Fruit fly (Drosophila melanogaster) whole organism, embryonic: ENCODE results near the gene Mer.

Source experiments
- Antp ChIP-seq: fragments of 200-800 bp; sonication (Bioruptor generic); optimal IDR thresholded peaks from 3 replicates; lab custom pipeline; 2016; ENCODE audit warnings: missing biosample characterization, missing genetic modification characterization
- CG10959 ChIP-seq: fragments of 200-800 bp; sonication (Bioruptor generic); IDR thresholded peaks from 2 replicates; pipeline ENCODE4 v1.3.6; 2022; ENCODE audit warnings: missing biosample characterization, missing genetic modification characterization
- CG11085 ChIP-seq: fragments of 200-800 bp; sonication (Bioruptor generic); IDR thresholded peaks from 2 replicates; pipeline ENCODE4 v1.3.6; 2022; ENCODE audit warnings: missing biosample characterization, missing genetic modification characterization
- CG11093 ChIP-seq: fragments of 200-800 bp; sonication (Bioruptor generic); IDR thresholded peaks from 3 replicates; pipeline ENCODE4 v1.3.6; 2022; ENCODE audit warnings: missing biosample characterization, missing genetic modification characterization
- CG15269 ChIP-seq: fragments of 200-800 bp; sonication (Bioruptor generic); optimal IDR thresholded peaks from 2 replicates; lab custom pipeline; 2018; ENCODE audit warnings: missing biosample characterization, mild to moderate bottlenecking, missing genetic modification characterization, moderate library complexity
- CG1647 ChIP-seq: fragments of 200-800 bp; sonication (Bioruptor generic); optimal IDR thresholded peaks from 3 replicates; lab custom pipeline; 2016; ENCODE audit warnings: missing biosample characterization, missing genetic modification characterization
- CG16813 ChIP-seq: fragments of 200-800 bp; sonication (Bioruptor generic); IDR thresholded peaks from 3 replicates; pipeline ENCODE4 v1.3.6; 2022; ENCODE audit warnings: missing biosample characterization, missing genetic modification characterization; ENCODE audit not compliant: partially characterized antibody
- CG18476 ChIP-seq: fragments of 200-800 bp; sonication (Bioruptor generic); optimal IDR thresholded peaks from 2 replicates; lab custom pipeline; 2016; ENCODE audit warnings: missing biosample characterization, mild to moderate bottlenecking, missing genetic modification characterization
- CG32772 ChIP-seq: fragments of 200-800 bp; sonication (Bioruptor generic); IDR thresholded peaks from 2 replicates; pipeline ENCODE4 v1.3.6; 2022; ENCODE audit warnings: missing biosample characterization, missing genetic modification characterization
- CG34224 ChIP-seq: fragments of 200-800 bp; sonication (Bioruptor generic); IDR thresholded peaks from 3 replicates; pipeline ENCODE4 v1.3.6; 2022; ENCODE audit warnings: missing biosample characterization, missing genetic modification characterization; ENCODE audit not compliant: partially characterized antibody
- CG6765 ChIP-seq: fragments of 200-800 bp; sonication (Bioruptor generic); optimal IDR thresholded peaks from 3 replicates; lab custom pipeline; 2017; ENCODE audit warnings: missing biosample characterization, mild to moderate bottlenecking, missing genetic modification characterization
- CG6791 ChIP-seq: fragments of 200-800 bp; sonication (Bioruptor generic); IDR thresholded peaks from 3 replicates; pipeline ENCODE4 v1.3.6; 2022; ENCODE audit warnings: missing biosample characterization, missing genetic modification characterization; ENCODE audit not compliant: partially characterized antibody
- CG8290 ChIP-seq, 3 experiments: fragments of 200-800 bp; sonication (Bioruptor generic); optimal IDR thresholded peaks; 2 replicates each; lab custom pipeline; 2016 to 2019; ENCODE audit warnings: missing biosample characterization in 3 of 3, missing genetic modification characterization in 3 of 3, mild to moderate bottlenecking in 2 of 3, moderate library complexity in 1 of 3
- Dad ChIP-seq: fragments of 200-800 bp; sonication (Bioruptor generic); optimal IDR thresholded peaks from 3 replicates; lab custom pipeline; 2016; ENCODE audit warnings: missing biosample characterization, missing genetic modification characterization
- Dek ChIP-seq: fragments of 200-800 bp; sonication (Bioruptor generic); optimal IDR thresholded peaks from 3 replicates; lab custom pipeline; 2019; ENCODE audit warnings: missing biosample characterization, mild to moderate bottlenecking, missing genetic modification characterization, moderate library complexity
- Dll ChIP-seq: fragments of 200-800 bp; sonication (Bioruptor generic); IDR thresholded peaks from 4 replicates; pipeline ENCODE4 v1.3.6; 2022; ENCODE audit warnings: missing biosample characterization, missing genetic modification characterization; ENCODE audit not compliant: partially characterized antibody
- Doc3 ChIP-seq: fragments of 200-800 bp; sonication (Bioruptor generic); IDR thresholded peaks from 3 replicates; pipeline ENCODE4 v1.3.6; 2022; ENCODE audit warnings: missing biosample characterization, missing genetic modification characterization; ENCODE audit not compliant: partially characterized antibody
- Dp ChIP-seq: fragments of 200-800 bp; sonication (Bioruptor generic); optimal IDR thresholded peaks from 2 replicates; lab custom pipeline; 2018; ENCODE audit warnings: missing biosample characterization, mild to moderate bottlenecking, missing genetic modification characterization, moderate library complexity
- Dref ChIP-seq: fragments of 200-800 bp; sonication (Bioruptor generic); IDR thresholded peaks from 2 replicates; pipeline ENCODE4 v1.3.6; 2022; ENCODE audit warnings: missing biosample characterization, missing genetic modification characterization
- E2f2 ChIP-seq: fragments of 200-800 bp; sonication (Bioruptor generic); IDR thresholded peaks from 2 replicates; pipeline ENCODE4 v1.3.6; 2022; ENCODE audit warnings: missing biosample characterization, missing genetic modification characterization
- Hmr ChIP-seq: fragments of 200-800 bp; sonication (Bioruptor generic); optimal IDR thresholded peaks from 3 replicates; lab custom pipeline; 2017; ENCODE audit warnings: mild to moderate bottlenecking, missing biosample characterization, missing genetic modification reagents, missing genetic modification characterization
- Lhr ChIP-seq: fragments of 200-800 bp; sonication (Bioruptor generic); optimal IDR thresholded peaks from 3 replicates; lab custom pipeline; 2017; ENCODE audit warnings: mild to moderate bottlenecking, missing biosample characterization, missing genetic modification reagents, missing genetic modification characterization
- MESR4 ChIP-seq: fragments of 200-800 bp; sonication (Bioruptor generic); optimal IDR thresholded peaks from 2 replicates; lab custom pipeline; 2018; ENCODE audit warnings: missing biosample characterization, mild to moderate bottlenecking, missing genetic modification characterization, moderate library complexity
- Optix ChIP-seq: fragments of 200-800 bp; sonication (Bioruptor generic); IDR thresholded peaks from 3 replicates; pipeline ENCODE4 v1.3.6; 2022; ENCODE audit warnings: missing biosample characterization, missing genetic modification characterization
- Sin3A ChIP-seq: fragments of >200 bp; optimal IDR thresholded peaks from 2 replicates; lab custom pipeline; 2018
- Sox100B ChIP-seq: fragments of 200-800 bp; sonication (Bioruptor generic); optimal IDR thresholded peaks from 3 replicates; lab custom pipeline; 2018; ENCODE audit warnings: missing biosample characterization, mild to moderate bottlenecking, missing genetic modification characterization
- Spps ChIP-seq: fragments of 200-800 bp; sonication (Bioruptor generic); optimal IDR thresholded peaks from 2 replicates; lab custom pipeline; 2018; ENCODE audit warnings: missing biosample characterization, mild to moderate bottlenecking, missing genetic modification characterization
- Ssrp ChIP-seq: fragments of 200-800 bp; sonication (Bioruptor generic); optimal IDR thresholded peaks from 2 replicates; lab custom pipeline; 2018; ENCODE audit warnings: missing biosample characterization, mild to moderate bottlenecking, missing genetic modification characterization, moderate library complexity
- Stat92E ChIP-seq, 3 experiments: fragments of >200 bp in 2 of 3; fragments of 200-800 bp in 1 of 3; sonication (Bioruptor generic) in 1 of 3; optimal IDR thresholded peaks; 2 replicates each; lab custom pipeline; 2017 to 2019; ENCODE audit warnings: missing biosample characterization in 3 of 3, missing genetic modification characterization in 3 of 3, mild to moderate bottlenecking in 1 of 3, moderate library complexity in 1 of 3
- YL-1 ChIP-seq: fragments of 200-800 bp; sonication (Bioruptor generic); optimal IDR thresholded peaks from 3 replicates; lab custom pipeline; 2017; ENCODE audit warnings: missing biosample characterization, mild to moderate bottlenecking, missing genetic modification characterization
- ab ChIP-seq: fragments of 200-800 bp; sonication (Bioruptor generic); optimal IDR thresholded peaks from 2 replicates; lab custom pipeline; 2016; ENCODE audit warnings: missing biosample characterization, missing genetic modification characterization
- ac ChIP-seq: fragments of 200-800 bp; sonication (Bioruptor generic); optimal IDR thresholded peaks from 3 replicates; lab custom pipeline; 2017; ENCODE audit warnings: missing biosample characterization, mild to moderate bottlenecking, missing genetic modification characterization
- chn ChIP-seq: fragments of 200-800 bp; sonication (Bioruptor generic); optimal IDR thresholded peaks from 2 replicates; lab custom pipeline; 2016; ENCODE audit warnings: missing biosample characterization, missing genetic modification characterization
- fd3F ChIP-seq: fragments of 200-800 bp; sonication (Bioruptor generic); optimal IDR thresholded peaks from 2 replicates; lab custom pipeline; 2018; ENCODE audit warnings: missing biosample characterization, mild to moderate bottlenecking, missing genetic modification characterization, moderate library complexity
- gce ChIP-seq: fragments of 200-800 bp; sonication (Bioruptor generic); IDR thresholded peaks from 3 replicates; pipeline ENCODE4 v1.3.6; 2022; ENCODE audit warnings: missing biosample characterization, missing genetic modification characterization
- hb ChIP-seq: fragments of 200-800 bp; sonication (Bioruptor generic); IDR thresholded peaks from 3 replicates; pipeline ENCODE4 v1.3.6; 2022; ENCODE audit warnings: missing biosample characterization, missing genetic modification characterization; ENCODE audit not compliant: partially characterized antibody
- hth ChIP-seq: fragments of >200 bp; optimal IDR thresholded peaks from 2 replicates; lab custom pipeline; 2017; ENCODE audit warnings: inconsistent platforms
- kah ChIP-seq: fragments of 200-800 bp; sonication (Bioruptor generic); optimal IDR thresholded peaks from 2 replicates; lab custom pipeline; 2018; ENCODE audit warnings: missing biosample characterization, mild to moderate bottlenecking, missing genetic modification characterization
- kni ChIP-seq: fragments of 200-800 bp; sonication (Bioruptor generic); optimal IDR thresholded peaks from 3 replicates; lab custom pipeline; 2017; ENCODE audit warnings: mild to moderate bottlenecking, missing biosample characterization, missing genetic modification reagents, missing genetic modification characterization
- lola ChIP-seq, 3 experiments: fragments of >200 bp in 2 of 3; fragments of 200-800 bp in 1 of 3; sonication (Bioruptor generic) in 1 of 3; optimal IDR thresholded peaks; 2 replicates each; lab custom pipeline; 2017 to 2019; ENCODE audit warnings: missing biosample characterization in 3 of 3, missing genetic modification characterization in 3 of 3, mild to moderate bottlenecking in 1 of 3, moderate library complexity in 1 of 3
- lov ChIP-seq, 2 experiments: fragments of 200-800 bp in 1 of 2; fragments of >200 bp in 1 of 2; sonication (Bioruptor generic) in 1 of 2; IDR thresholded peaks in 1 of 2; optimal IDR thresholded peaks in 1 of 2; 2 replicates in 1 of 2; 3 replicates in 1 of 2; pipeline versions ENCODE4 v1.3.6 to Lab custom; 2017 to 2022; ENCODE audit warnings: missing biosample characterization in 1 of 2, missing genetic modification characterization in 1 of 2
- nau ChIP-seq: fragments of 200-800 bp; sonication (Bioruptor generic); optimal IDR thresholded peaks from 3 replicates; lab custom pipeline; 2017; ENCODE audit warnings: missing biosample characterization, mild to moderate bottlenecking, missing genetic modification characterization, missing genetic modification reagents
- onecut ChIP-seq: fragments of 200-800 bp; sonication (Bioruptor generic); IDR thresholded peaks from 2 replicates; pipeline ENCODE4 v1.3.6; 2022; ENCODE audit warnings: missing biosample characterization, missing genetic modification characterization
- ranshi ChIP-seq: fragments of 200-800 bp; sonication (Bioruptor generic); IDR thresholded peaks from 2 replicates; pipeline ENCODE4 v1.3.6; 2022; ENCODE audit warnings: missing biosample characterization, missing genetic modification characterization
- sna ChIP-seq: fragments of 200-800 bp; sonication (Bioruptor generic); IDR thresholded peaks from 2 replicates; pipeline ENCODE4 v1.3.6; 2022; ENCODE audit warnings: missing biosample characterization, missing genetic modification characterization; ENCODE audit not compliant: partially characterized antibody
- stc ChIP-seq: fragments of 200-800 bp; sonication (Bioruptor generic); IDR thresholded peaks from 2 replicates; pipeline ENCODE4 v1.3.6; 2022; ENCODE audit warnings: missing biosample characterization, missing genetic modification characterization
- tgo ChIP-seq: fragments of 200-800 bp; sonication (Bioruptor generic); IDR thresholded peaks from 3 replicates; pipeline ENCODE4 v1.3.6; 2022; ENCODE audit warnings: missing biosample characterization, missing genetic modification characterization

Mer gene

dm6 chrX:19663859-19664728 lies 29.2 kb downstream of the Mer start, which contains the start of the genes CG14223 and Ssu72:
TSS of gene CG14223 (minus strand) at chrX:19663971.
TSS of gene Ssu72 (plus strand) at chrX:19664561.
- TF ChIP-seq CG34224 (GFP tag; lab: Robert Waterston, UW) (peak; percentile 75), CG6791 (GFP tag; lab: Robert Waterston, UW) (peak; percentile 78), kah (no peak), stc (no peak), sna (peak; percentile 74), nau (GFP tag; lab: Kevin White, UChicago) (no peak), Dad (GFP tag; lab: Kevin White, UChicago) (no peak), CG32772 (no peak), Stat92E (GFP tag; optimal IDR thresholded peaks at IDR 0.05; lab: Kevin White, UChicago) (no peak), Sin3A (lab: Kevin White, UChicago) (peak; percentile 22), ranshi (no peak), Optix (GFP tag; lab: Robert Waterston, UW) (no peak), fd3F (GFP tag; lab: Kevin White, UChicago) (no peak), E2f2 (GFP tag; lab: Robert Waterston, UW) (peak; percentile 86), Doc3 (GFP tag; lab: Robert Waterston, UW) (peak; percentile 80), Dp (GFP tag; lab: Kevin White, UChicago) (peak; percentile 86), onecut (GFP tag; lab: Robert Waterston, UW) (peak; percentile 81), hth (lab: Kevin White, UChicago) (no peak), Lhr (no peak), gce (GFP tag; lab: Robert Waterston, UW) (no peak), Spps (tag; lab: Kevin White, UChicago) (no peak), Dll (GFP tag; lab: Robert Waterston, UW) (peak; percentile 89), CG6765 (GFP tag; lab: Kevin White, UChicago) (no peak), CG15269 (tag; lab: Kevin White, UChicago) (no peak), CG18476 (GFP tag; lab: Kevin White, UChicago) (no peak), lola (GFP tag; optimal IDR thresholded peaks at IDR 0.05; lab: Kevin White, UChicago) (no peak), Hmr (GFP tag; lab: Kevin White, UChicago) (no peak), CG11085 (no peak), Ssrp (tag; lab: Kevin White, UChicago) (no peak), CG11093 (GFP tag; lab: Robert Waterston, UW) (no peak), Dek (no peak), Sox100B (GFP tag; lab: Kevin White, UChicago) (no peak), chn (GFP tag; lab: Kevin White, UChicago) (no peak), lov (optimal IDR thresholded peaks at IDR 0.05; lab: Kevin White, UChicago) (no peak), lov (GFP tag; IDR thresholded peaks at IDR 0.05; lab: Robert Waterston, UW) (no peak), tgo (no peak), YL-1 (GFP tag; lab: Kevin White, UChicago) (peak; percentile 21), ac (GFP tag; lab: Kevin White, UChicago) (no peak), CG8290 (GFP tag; optimal IDR thresholded peaks at IDR 0.05; lab: Kevin White, UChicago) (no peak), CG8290 (tag; optimal IDR thresholded peaks at IDR 0.05; lab: Kevin White, UChicago) (peak in 1 of 2 experiments; percentile 47), ab (no peak), Antp (GFP tag; lab: Kevin White, UChicago) (no peak), CG1647 (GFP tag; lab: Kevin White, UChicago) (peak; percentile 14), hb (GFP tag; lab: Robert Waterston, UW) (peak; percentile 61; the same call in 1 of the 3 replicates), CG16813 (GFP tag; lab: Robert Waterston, UW) (peak; percentile 75), kni (no peak), CG10959 (GFP tag; lab: Robert Waterston, UW) (no peak), Dref (GFP tag; lab: Robert Waterston, UW) (peak; percentile 66), MESR4 (GFP tag; lab: Kevin White, UChicago) (peak; percentile 74)
